Fruit fly (Drosophila melanogaster): Measurements from ENCODE around the gene Ubx.

dm6 chr3R:16735834-16736233 lies 1.6 kb upstream of the Ubx start:
- TF ChIP-seq ttk (optimal IDR thresholded peaks at IDR 0.05) (no peak), h (optimal IDR thresholded peaks at IDR 0.05) (no peak), psq (optimal IDR thresholded peaks at IDR 0.05) (no peak), Myc (optimal IDR thresholded peaks at IDR 0.05) (no peak), insv (optimal IDR thresholded peaks at IDR 0.05) (no peak)

Data from Kc167 (cell line).